Worm (Caenorhabditis elegans): ENCODE data around the gene unc-62.

ce11 chrV:4483049-4483507, 14.2 kb upstream of the unc-62 start, which contains the start of gene exc-15:
- TF ChIP-seq nhr-76 (tag; optimal IDR thresholded peaks at IDR 0.05) = no peak
- no peak for TF ChIP-seq lin-38 (GFP tag; IDR thresholded peaks at IDR 0.05)
- TF ChIP-seq fos-1 (tag; optimal IDR thresholded peaks at IDR 0.05) = no peak
- TF ChIP-seq ama-1 (optimal IDR thresholded peaks at IDR 0.05) = no peak
- TF ChIP-seq ceh-20 (GFP tag; IDR thresholded peaks at IDR 0.05) = no peak
- TF ChIP-seq tra-1 (GFP tag; IDR thresholded peaks at IDR 0.05) = 0 out of 2 replicates have a peak, but pooled peaks have one; percentile 55
- no peak for TF ChIP-seq ztf-11 (tag; optimal IDR thresholded peaks at IDR 0.05)
- no peak for TF ChIP-seq nhr-25 (tag; optimal IDR thresholded peaks at IDR 0.05; ENCODE audit: borderline replicate concordance, insufficient read depth)

Data from whole organism, L4 larva.